Comparison of ENCODE assay signal across 5 fruit fly cellular contexts in genomic region chr2L:16601515-16602026, dm6.
A peak's percentile ranks its signal among the peaks of the same experiment; 100 is the strongest.
TF ChIP-seq lines count a peak whose summit lies in the region.

No protein-coding gene starts in this region.

TF ChIP-seq in whole organism, adult, 20 proteins besides CTCF, POLR2A, EP300 and RAD21 (continued from another document):
- TF ChIP-seq CG33017 (tag; optimal IDR thresholded peaks at IDR 0.05; lab: Kevin White, UChicago) = peak; percentile 95
- TF ChIP-seq CG7101 (tag; optimal IDR thresholded peaks at IDR 0.05; lab: Kevin White, UChicago) = peak; percentile 69

TF ChIP-seq in whole organism, embryonic, 481 proteins besides CTCF, POLR2A, EP300 and RAD21 (continued from another document and continues in another):
- TF ChIP-seq esg (GFP tag; conservative IDR thresholded peaks at IDR 0.05; lab: Robert Waterston, UW) = no peak
- TF ChIP-seq CG11723 (GFP tag; optimal IDR thresholded peaks at IDR 0.05; lab: Kevin White, UChicago) = no peak
- TF ChIP-seq D (optimal IDR thresholded peaks at IDR 0.05; lab: Kevin White, UChicago) = no peak
- no peak for TF ChIP-seq D (GFP tag; optimal IDR thresholded peaks at IDR 0.05; lab: Kevin White, UChicago)
- peak; percentile 52; the same call in 1 of the 2 replicates for TF ChIP-seq rib (GFP tag; IDR thresholded peaks at IDR 0.05; lab: Robert Waterston, UW)
- TF ChIP-seq CG6854 (GFP tag; optimal IDR thresholded peaks at IDR 0.05; lab: Kevin White, UChicago) = peak; percentile 34
- no peak for TF ChIP-seq CG7928 (GFP tag; optimal IDR thresholded peaks at IDR 0.05; lab: Kevin White, UChicago)
- peak; percentile 41 for TF ChIP-seq NfI (GFP tag; optimal IDR thresholded peaks at IDR 0.05; lab: Kevin White, UChicago)
- TF ChIP-seq Myb (GFP tag; optimal IDR thresholded peaks at IDR 0.05; lab: Kevin White, UChicago) = no peak
- TF ChIP-seq Mrtf (GFP tag; IDR thresholded peaks at IDR 0.05; lab: Robert Waterston, UW) = no peak
- no peak; the same call in 1 of the 2 replicates for TF ChIP-seq CG10366 (GFP tag; IDR thresholded peaks at IDR 0.05; lab: Robert Waterston, UW)
- no peak for TF ChIP-seq CG1832 (GFP tag; optimal IDR thresholded peaks at IDR 0.05; lab: Kevin White, UChicago)
- no peak; the same call in 1 of the 3 replicates for TF ChIP-seq CG16813 (GFP tag; IDR thresholded peaks at IDR 0.05; lab: Robert Waterston, UW; ENCODE audit: partially characterized antibody)
- no peak for TF ChIP-seq dm (GFP tag; optimal IDR thresholded peaks at IDR 0.05; lab: Kevin White, UChicago)
- no peak for TF ChIP-seq Dref (GFP tag; IDR thresholded peaks at IDR 0.05; lab: Robert Waterston, UW)
- no peak; the same call in 1 of the 2 replicates for TF ChIP-seq CG11085 (GFP tag; IDR thresholded peaks at IDR 0.05; lab: Robert Waterston, UW)
- TF ChIP-seq zen2 (GFP tag; IDR thresholded peaks at IDR 0.05; lab: Robert Waterston, UW; ENCODE audit: partially characterized antibody) = peak; percentile 64; the same call in 1 of the 3 replicates
- 0 out of 2 replicates have a peak, but pooled peaks have one; percentile 37 for TF ChIP-seq HLH3B (GFP tag; IDR thresholded peaks at IDR 0.05; lab: Robert Waterston, UW)
- peak; percentile 77 for TF ChIP-seq Bgb (GFP tag; IDR thresholded peaks at IDR 0.05; lab: Robert Waterston, UW; ENCODE audit: partially characterized antibody)
- TF ChIP-seq Max (GFP tag; optimal IDR thresholded peaks at IDR 0.05; lab: Kevin White, UChicago) = no peak
- TF ChIP-seq lab (GFP tag; optimal IDR thresholded peaks at IDR 0.05; lab: Kevin White, UChicago) = peak; percentile 49
- TF ChIP-seq wor (GFP tag; IDR thresholded peaks at IDR 0.05; lab: Robert Waterston, UW) = no peak
- no peak for TF ChIP-seq Nf-YA (GFP tag; IDR thresholded peaks at IDR 0.05; lab: Robert Waterston, UW)
- peak; percentile 96 for TF ChIP-seq kni (GFP tag; optimal IDR thresholded peaks at IDR 0.05; lab: Kevin White, UChicago)
- TF ChIP-seq gce (GFP tag; IDR thresholded peaks at IDR 0.05; lab: Robert Waterston, UW) = no peak
- no peak for TF ChIP-seq sc (optimal IDR thresholded peaks at IDR 0.05; lab: Kevin White, UChicago)
- TF ChIP-seq sc (GFP tag; optimal IDR thresholded peaks at IDR 0.05; lab: Kevin White, UChicago) = no peak
- TF ChIP-seq cwo (GFP tag; optimal IDR thresholded peaks at IDR 0.05; lab: Kevin White, UChicago) = no peak
- TF ChIP-seq CG2678 (tag; optimal IDR thresholded peaks at IDR 0.05; lab: Kevin White, UChicago) = no peak
- TF ChIP-seq tgo (GFP tag; IDR thresholded peaks at IDR 0.05; lab: Robert Waterston, UW) = peak; percentile 25; the same call in 1 of the 3 replicates
- no peak for TF ChIP-seq PHDP (tag; optimal IDR thresholded peaks at IDR 0.05; lab: Kevin White, UChicago)
- peak; percentile 74 for TF ChIP-seq sens (GFP tag; lab: Kevin White, UChicago)

TF ChIP-seq in whole organism, prepupa, 60 proteins besides CTCF, POLR2A, EP300 and RAD21 (continued from another document and continues in another):
- TF ChIP-seq Ets96B (tag; optimal IDR thresholded peaks at IDR 0.05; lab: Kevin White, UChicago) (peak; percentile 91), achi (GFP tag; optimal IDR thresholded peaks at IDR 0.05; lab: Kevin White, UChicago) (peak; percentile 91), Eip75B (GFP tag; optimal IDR thresholded peaks at IDR 0.05; lab: Kevin White, UChicago) (peak; percentile 92), ss (GFP tag; optimal IDR thresholded peaks at IDR 0.05; lab: Kevin White, UChicago) (peak; percentile 99), Eip93F (GFP tag; optimal IDR thresholded peaks at IDR 0.05; lab: Kevin White, UChicago) (peak; percentile 68), Hr39 (GFP tag; optimal IDR thresholded peaks at IDR 0.05; lab: Kevin White, UChicago) (no peak), eg (GFP tag; IDR thresholded peaks at IDR 0.05; lab: Robert Waterston, UW) (peak; percentile 98), Gug (GFP tag; IDR thresholded peaks at IDR 0.05; lab: Robert Waterston, UW) (peak; percentile 84), Eip78C (GFP tag; lab: Kevin White, UChicago) (peak; percentile 90), CG8119 (GFP tag; IDR thresholded peaks at IDR 0.05; lab: Robert Waterston, UW) (peak; percentile 98), dac (GFP tag; optimal IDR thresholded peaks at IDR 0.05; lab: Kevin White, UChicago) (peak; percentile 75), net (GFP tag; optimal IDR thresholded peaks at IDR 0.05; lab: Kevin White, UChicago) (peak; percentile 97), CG8632 (GFP tag; optimal IDR thresholded peaks at IDR 0.05; lab: Kevin White, UChicago) (peak; percentile 92), Lpt (GFP tag; optimal IDR thresholded peaks at IDR 0.05; lab: Kevin White, UChicago) (peak; percentile 96), CG16779 (tag; optimal IDR thresholded peaks at IDR 0.05; lab: Kevin White, UChicago) (peak; percentile 99), Sox14 (GFP tag; optimal IDR thresholded peaks at IDR 0.05; lab: Kevin White, UChicago) (peak; percentile 80), Met (GFP tag; optimal IDR thresholded peaks at IDR 0.05; lab: Kevin White, UChicago) (peak; percentile 75), Hr38 (GFP tag; optimal IDR thresholded peaks at IDR 0.05; lab: Kevin White, UChicago) (peak; percentile 63), CG15336 (GFP tag; IDR thresholded peaks at IDR 0.05; lab: Robert Waterston, UW) (peak; percentile 97), fd85E (GFP tag; optimal IDR thresholded peaks at IDR 0.05; lab: Kevin White, UChicago) (peak; percentile 82), Blimp-1 (GFP tag; optimal IDR thresholded peaks at IDR 0.05; lab: Kevin White, UChicago) (peak; percentile 78), pdm3 (GFP tag; optimal IDR thresholded peaks at IDR 0.05; lab: Kevin White, UChicago) (peak; percentile 88), fd59A (GFP tag; optimal IDR thresholded peaks at IDR 0.05; lab: Kevin White, UChicago) (peak; percentile 84), topi (GFP tag; optimal IDR thresholded peaks at IDR 0.05; lab: Kevin White, UChicago) (peak; percentile 73), esn (GFP tag; optimal IDR thresholded peaks at IDR 0.05; lab: Kevin White, UChicago) (peak; percentile 77), svp (GFP tag; lab: Kevin White, UChicago) (peak; percentile 76), CG11294 (GFP tag; IDR thresholded peaks at IDR 0.05; lab: Robert Waterston, UW) (no peak; the same call in 1 of the 2 replicates), Sox15 (GFP tag; optimal IDR thresholded peaks at IDR 0.05; lab: Kevin White, UChicago) (no peak), fkh (GFP tag; optimal IDR thresholded peaks at IDR 0.05; lab: Kevin White, UChicago) (peak; percentile 46), CG6792 (GFP tag; optimal IDR thresholded peaks at IDR 0.05; lab: Kevin White, UChicago) (peak; percentile 88), vri (GFP tag; optimal IDR thresholded peaks at IDR 0.05; lab: Kevin White, UChicago) (peak; percentile 95), lz (GFP tag; optimal IDR thresholded peaks at IDR 0.05; lab: Kevin White, UChicago) (peak; percentile 55), CG6163 (GFP tag; IDR thresholded peaks at IDR 0.05; lab: Robert Waterston, UW) (peak; percentile 99), CG4318 (GFP tag; optimal IDR thresholded peaks at IDR 0.05; lab: Kevin White, UChicago) (no peak)

TF ChIP-seq in whole organism, pupa, 21 proteins besides CTCF, POLR2A, EP300 and RAD21 (continued from another document):
- peak; percentile 98 for TF ChIP-seq CG4496 (GFP tag; IDR thresholded peaks at IDR 0.05; lab: Robert Waterston, UW)

TF ChIP-seq in whole organism, wandering third instar larva, 38 proteins besides CTCF, POLR2A, EP300 and RAD21 (continued from another document):
- TF ChIP-seq dl (GFP tag; optimal IDR thresholded peaks at IDR 0.05; lab: Kevin White, UChicago; ENCODE audit: insufficient read depth in 1 of 2, partially characterized antibody in 2 of 2) (no peak), N (GFP tag; optimal IDR thresholded peaks at IDR 0.05; lab: Kevin White, UChicago) (no peak), OdsH (GFP tag; optimal IDR thresholded peaks at IDR 0.05; lab: Kevin White, UChicago) (peak; percentile 34), woc (GFP tag; optimal IDR thresholded peaks at IDR 0.05; lab: Kevin White, UChicago) (peak; percentile 12), Hnf4 (GFP tag; optimal IDR thresholded peaks at IDR 0.05; lab: Kevin White, UChicago) (peak; percentile 83), usp (GFP tag; optimal IDR thresholded peaks at IDR 0.05; lab: Kevin White, UChicago) (no peak), HLH106 (tag; optimal IDR thresholded peaks at IDR 0.05; lab: Kevin White, UChicago) (peak; percentile 35), psq (GFP tag; optimal IDR thresholded peaks at IDR 0.05; lab: Kevin White, UChicago) (peak; percentile 39), CG32264 (GFP tag; optimal IDR thresholded peaks at IDR 0.05; lab: Kevin White, UChicago) (peak; percentile 76), fru (GFP tag; optimal IDR thresholded peaks at IDR 0.05; lab: Kevin White, UChicago) (peak; percentile 90), CrebA (GFP tag; optimal IDR thresholded peaks at IDR 0.05; lab: Kevin White, UChicago; ENCODE audit: borderline replicate concordance) (peak; percentile 96), lola (GFP tag; optimal IDR thresholded peaks at IDR 0.05; lab: Kevin White, UChicago) (no peak), jim (GFP tag; optimal IDR thresholded peaks at IDR 0.05; lab: Kevin White, UChicago) (peak; percentile 98), CG9705 (GFP tag; optimal IDR thresholded peaks at IDR 0.05; lab: Kevin White, UChicago) (peak; percentile 42), dmrt93B (GFP tag; optimal IDR thresholded peaks at IDR 0.05; lab: Kevin White, UChicago) (peak; percentile 5), Myc (optimal IDR thresholded peaks at IDR 0.05; lab: Kevin White, UChicago) (no peak), Abd-B (GFP tag; optimal IDR thresholded peaks at IDR 0.05; lab: Kevin White, UChicago) (no peak)
